Worm (Caenorhabditis elegans): Measurements from ENCODE around the gene C34C12.2.

C34C12.2 gene

DNA sequence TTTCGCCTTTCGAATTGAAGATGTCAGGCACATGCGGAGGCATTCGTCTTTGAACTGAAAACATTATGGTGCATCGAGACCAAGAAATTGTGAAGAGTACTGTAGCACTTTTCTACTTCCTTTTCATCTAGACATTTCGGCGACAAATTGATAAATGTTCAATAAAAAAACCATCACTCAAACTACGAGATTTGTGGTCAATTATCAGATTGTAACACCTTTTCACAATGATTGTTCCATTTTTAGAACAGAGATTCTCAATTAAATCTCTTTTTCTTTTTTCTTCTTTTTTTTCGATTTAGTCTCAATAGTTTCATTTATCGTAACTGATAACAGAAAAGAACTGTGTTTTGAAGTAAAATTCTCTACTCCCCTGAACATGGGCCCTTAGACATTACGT is 32.5 kb downstream of the C34C12.2 start:
- TF ChIP-seq dmd-6 (GFP tag; IDR thresholded peaks at IDR 0.05) (0 out of 2 replicates have a peak, but pooled peaks have one; percentile 9), ama-1 (optimal IDR thresholded peaks at IDR 0.05) (no peak), gei-8 (GFP tag; optimal IDR thresholded peaks at IDR 0.05) (no peak), ceh-28 (tag; optimal IDR thresholded peaks at IDR 0.05) (no peak), zfp-2 (tag; optimal IDR thresholded peaks at IDR 0.05) (no peak), snpc-4 (tag; optimal IDR thresholded peaks at IDR 0.05) (no peak), mxl-2 (GFP tag; conservative IDR thresholded peaks at IDR 0.05) (no peak), lsy-2 (tag; optimal IDR thresholded peaks at IDR 0.05) (peak in 1 of 2 experiments; percentile 12), tra-1 (GFP tag; IDR thresholded peaks at IDR 0.05) (0 out of 2 replicates have a peak, but pooled peaks have one; percentile 31), daf-16 (GFP tag; optimal IDR thresholded peaks at IDR 0.05) (no peak), daf-16 (tag; optimal IDR thresholded peaks at IDR 0.05) (no peak), F10B5.3 (tag; optimal IDR thresholded peaks at IDR 0.05) (no peak), ces-1 (GFP tag; optimal IDR thresholded peaks at IDR 0.05) (no peak), hlh-30 (tag; optimal IDR thresholded peaks at IDR 0.05; ENCODE audit: insufficient read depth) (no peak), ceh-82 (tag; optimal IDR thresholded peaks at IDR 0.05) (no peak), ceh-62 (tag; optimal IDR thresholded peaks at IDR 0.05) (no peak), nhr-6 (tag; optimal IDR thresholded peaks at IDR 0.05) (no peak), nhr-111 (GFP tag; optimal IDR thresholded peaks at IDR 0.05) (no peak), daf-8 (GFP tag; IDR thresholded peaks at IDR 0.05) (no peak), set-16 (GFP tag; IDR thresholded peaks at IDR 0.05) (no peak), duxl-1 (tag; optimal IDR thresholded peaks at IDR 0.05; ENCODE audit: poor library complexity) (no peak), dmd-8 (GFP tag; IDR thresholded peaks at IDR 0.05) (no peak), arid-1 (GFP tag; conservative IDR thresholded peaks at IDR 0.05) (no peak), nhr-11 (tag; optimal IDR thresholded peaks at IDR 0.05) (no peak), egl-27 (tag; optimal IDR thresholded peaks at IDR 0.05) (no peak), lin-15B (tag; optimal IDR thresholded peaks at IDR 0.05) (no peak), nhr-102 (tag; optimal IDR thresholded peaks at IDR 0.05) (no peak), lin-13 (GFP tag; optimal IDR thresholded peaks at IDR 0.05) (no peak), nhr-77 (tag; optimal IDR thresholded peaks at IDR 0.05) (no peak), fkh-10 (GFP tag; optimal IDR thresholded peaks at IDR 0.05) (no peak), hlh-11 (tag; optimal IDR thresholded peaks at IDR 0.05) (no peak), nhr-41 (GFP tag; IDR thresholded peaks at IDR 0.05) (no peak), vab-7 (GFP tag; IDR thresholded peaks at IDR 0.05) (no peak), nhr-28 (tag; optimal IDR thresholded peaks at IDR 0.05) (peak; percentile 71), snpc-1.2 (GFP tag; IDR thresholded peaks at IDR 0.05) (no peak), nhr-48 (tag; optimal IDR thresholded peaks at IDR 0.05) (peak; percentile 1), F37D6.2 (tag; optimal IDR thresholded peaks at IDR 0.05) (no peak), dmd-9 (GFP tag; IDR thresholded peaks at IDR 0.05) (no peak), cey-2 (tag; optimal IDR thresholded peaks at IDR 0.05; ENCODE audit: borderline replicate concordance, insufficient read depth) (no peak), nhr-237 (tag; optimal IDR thresholded peaks at IDR 0.05) (no peak), hif-1 (tag; optimal IDR thresholded peaks at IDR 0.05) (no peak), madf-5 (GFP tag; IDR thresholded peaks at IDR 0.05) (no peak), ceh-32 (tag; optimal IDR thresholded peaks at IDR 0.05; ENCODE audit: poor library complexity) (no peak), attf-4 (tag; optimal IDR thresholded peaks at IDR 0.05) (no peak), F49E8.2 (tag; optimal IDR thresholded peaks at IDR 0.05; ENCODE audit: borderline replicate concordance) (no peak), unc-39 (tag; optimal IDR thresholded peaks at IDR 0.05) (no peak), dve-1 (tag; optimal IDR thresholded peaks at IDR 0.05; ENCODE audit: insufficient read depth) (peak; percentile 21), rbr-2 (tag; optimal IDR thresholded peaks at IDR 0.05) (no peak)
